Worm (Caenorhabditis elegans) whole organism, L3 larva: ENCODE measurements around the gene Y39H10B.2.

ENCODE experiments used
- ama-1 ChIP-seq: fragments of 150-350 bp; optimal IDR thresholded peaks from 2 replicates; lab custom pipeline; 2018
- ceh-16 ChIP-seq: sonication (generic microtip); optimal IDR thresholded peaks from 2 replicates; lab custom pipeline; 2017; ENCODE audit warnings: missing biosample characterization, missing genetic modification characterization
- ceh-28 ChIP-seq: fragments of 150-350 bp; optimal IDR thresholded peaks from 2 replicates; lab custom pipeline; 2014; ENCODE audit warnings: missing biosample characterization, missing genetic modification reagents, missing genetic modification characterization
- ceh-82 ChIP-seq: fragments of 150-350 bp; optimal IDR thresholded peaks from 2 replicates; lab custom pipeline; 2014; ENCODE audit warnings: missing biosample characterization, missing genetic modification characterization
- ceh-9 ChIP-seq: sonication (generic microtip); optimal IDR thresholded peaks from 2 replicates; lab custom pipeline; 2018; ENCODE audit warnings: missing biosample characterization, missing genetic modification characterization
- egl-27 ChIP-seq: sonication (generic microtip); optimal IDR thresholded peaks from 4 replicates; lab custom pipeline; 2017; ENCODE audit warnings: missing biosample characterization, missing genetic modification reagents, missing genetic modification characterization
- egl-5 ChIP-seq: fragments of 150-350 bp; optimal IDR thresholded peaks from 2 replicates; lab custom pipeline; 2017; ENCODE audit warnings: missing biosample characterization, missing genetic modification reagents, missing genetic modification characterization, inconsistent platforms
- elt-2 ChIP-seq: sonication (generic microtip); optimal IDR thresholded peaks from 2 replicates; lab custom pipeline; 2016; ENCODE audit warnings: missing genetic modification reagents, mild to moderate bottlenecking, missing genetic modification characterization, missing compliant biosample characterization
- elt-3 ChIP-seq, 3 experiments: fragments of 150-350 bp in 1 of 3; sonication (generic microtip) in 2 of 3; optimal IDR thresholded peaks; 2 replicates in 2 of 3; 4 replicates in 1 of 3; lab custom pipeline; 2014 to 2017; ENCODE audit warnings: missing biosample characterization in 3 of 3, missing genetic modification characterization in 3 of 3
- eor-1 ChIP-seq, 2 experiments: fragments of 150-350 bp; optimal IDR thresholded peaks; 2 replicates each; lab custom pipeline; 2014 to 2018; ENCODE audit warnings: missing biosample characterization in 2 of 2, missing genetic modification characterization in 2 of 2
- fkh-2 ChIP-seq: fragments of 150-350 bp; optimal IDR thresholded peaks from 2 replicates; lab custom pipeline; 2014; ENCODE audit warnings: missing biosample characterization, missing genetic modification reagents, missing genetic modification characterization
- fos-1 ChIP-seq: fragments of 150-350 bp; optimal IDR thresholded peaks from 2 replicates; lab custom pipeline; 2014; ENCODE audit warnings: missing biosample characterization, missing genetic modification characterization
- hmg-11 ChIP-seq: sonication (generic microtip); optimal IDR thresholded peaks from 2 replicates; lab custom pipeline; 2016; ENCODE audit warnings: missing genetic modification characterization, missing compliant biosample characterization
- lin-15B ChIP-seq: fragments of 150-350 bp; optimal IDR thresholded peaks from 2 replicates; lab custom pipeline; 2014; ENCODE audit warnings: missing biosample characterization, missing genetic modification characterization
- lin-39 ChIP-seq: fragments of 150-350 bp; optimal IDR thresholded peaks from 2 replicates; lab custom pipeline; 2018; ENCODE audit warnings: missing biosample characterization, missing genetic modification reagents, missing genetic modification characterization
- mdl-1 ChIP-seq: fragments of 150-350 bp; optimal IDR thresholded peaks from 2 replicates; lab custom pipeline; 2014; ENCODE audit warnings: missing biosample characterization, missing genetic modification characterization
- mml-1 ChIP-seq: fragments of 150-350 bp; sonication (generic microtip); optimal IDR thresholded peaks from 3 replicates; lab custom pipeline; 2014; ENCODE audit warnings: missing biosample characterization, missing genetic modification characterization
- nfya-1 ChIP-seq: sonication (generic microtip); optimal IDR thresholded peaks from 2 replicates; lab custom pipeline; 2017; ENCODE audit warnings: missing genetic modification characterization, mild to moderate bottlenecking, missing compliant biosample characterization, antibody characterized with exemption, moderate library complexity; ENCODE audit not compliant: insufficient read depth
- nhr-11 ChIP-seq: fragments of 150-350 bp; optimal IDR thresholded peaks from 2 replicates; lab custom pipeline; 2014; ENCODE audit warnings: missing biosample characterization, missing genetic modification characterization
- nhr-23 ChIP-seq: fragments of 150-350 bp; optimal IDR thresholded peaks from 2 replicates; lab custom pipeline; 2014; ENCODE audit warnings: missing biosample characterization, missing genetic modification reagents, missing genetic modification characterization
- nhr-237 ChIP-seq: fragments of 150-350 bp; optimal IDR thresholded peaks from 2 replicates; lab custom pipeline; 2014; ENCODE audit warnings: missing biosample characterization, missing genetic modification characterization
- nhr-25 ChIP-seq: sonication (generic microtip); optimal IDR thresholded peaks from 2 replicates; lab custom pipeline; 2017; ENCODE audit warnings: missing biosample characterization, missing genetic modification characterization
- nhr-28 ChIP-seq: fragments of 150-350 bp; optimal IDR thresholded peaks from 2 replicates; lab custom pipeline; 2014; ENCODE audit warnings: missing biosample characterization, missing genetic modification characterization
- nhr-43 ChIP-seq: sonication (generic microtip); optimal IDR thresholded peaks from 2 replicates; lab custom pipeline; 2016; ENCODE audit warnings: mild to moderate bottlenecking, missing genetic modification characterization, missing compliant biosample characterization; ENCODE audit not compliant: poor library complexity, severe bottlenecking
- pqm-1 ChIP-seq: fragments of 150-350 bp; optimal IDR thresholded peaks from 2 replicates; lab custom pipeline; 2017; ENCODE audit warnings: missing biosample characterization, missing genetic modification characterization, inconsistent platforms
- sea-2 ChIP-seq: fragments of 150-350 bp; sonication (generic microtip); optimal IDR thresholded peaks from 4 replicates; lab custom pipeline; 2014; ENCODE audit warnings: missing biosample characterization, missing genetic modification reagents, missing genetic modification characterization
- skn-1 ChIP-seq: fragments of 150-350 bp; optimal IDR thresholded peaks from 2 replicates; lab custom pipeline; 2014; ENCODE audit warnings: missing biosample characterization, missing genetic modification characterization
- snpc-4 ChIP-seq: fragments of 150-350 bp; optimal IDR thresholded peaks from 2 replicates; lab custom pipeline; 2014; ENCODE audit warnings: missing biosample characterization, missing genetic modification characterization
- unc-39 ChIP-seq: sonication (generic microtip); optimal IDR thresholded peaks from 4 replicates; lab custom pipeline; 2017; ENCODE audit warnings: missing biosample characterization, missing genetic modification characterization
- unc-62 ChIP-seq: fragments of 150-350 bp; sonication (generic microtip); optimal IDR thresholded peaks from 4 replicates; lab custom pipeline; 2014; ENCODE audit warnings: missing biosample characterization, missing genetic modification reagents, missing genetic modification characterization
- zag-1 ChIP-seq: fragments of 150-350 bp; optimal IDR thresholded peaks from 2 replicates; lab custom pipeline; 2014; ENCODE audit warnings: missing biosample characterization, missing genetic modification characterization
- ztf-11 ChIP-seq: fragments of 150-350 bp; optimal IDR thresholded peaks from 2 replicates; lab custom pipeline; 2014; ENCODE audit warnings: missing biosample characterization, missing genetic modification characterization
- ztf-4 ChIP-seq: fragments of 150-350 bp; optimal IDR thresholded peaks from 2 replicates; lab custom pipeline; 2014; ENCODE audit warnings: missing biosample characterization, missing genetic modification characterization

Gene Y39H10B.2

DNA sequence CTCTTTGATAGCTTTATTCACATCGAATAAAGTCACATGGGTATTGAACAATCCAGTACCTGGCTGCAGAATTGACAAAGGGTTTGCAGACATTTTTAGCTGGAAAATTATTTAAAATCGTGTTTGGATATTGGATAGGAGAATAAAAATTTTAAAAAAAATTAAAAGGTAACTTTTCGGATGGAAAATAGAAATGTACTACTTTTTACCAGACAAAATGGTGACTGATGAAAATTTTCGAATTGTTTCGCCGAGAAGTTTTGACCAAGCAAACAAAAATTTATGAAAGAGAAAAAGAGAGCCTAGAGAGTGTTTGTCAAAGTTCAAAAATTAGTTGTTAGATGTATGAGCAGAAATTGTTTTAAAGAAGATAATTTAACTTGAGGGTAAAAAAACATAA lies 20.7 kb upstream of the Y39H10B.2 start, which contains the start of gene F59B1.10:
Gene F59B1.10, minus strand, starts transcription at position 101 of the 400 bp plus-strand sequence.
- TF ChIP-seq ceh-82 (tag; lab: Kevin White, UChicago) (no peak), zag-1 (no peak), hmg-11 (tag; lab: Kevin White, UChicago) (no peak), nhr-23 (tag; lab: Kevin White, UChicago) (no peak), nhr-237 (tag; lab: Kevin White, UChicago) (no peak), unc-39 (tag; lab: Kevin White, UChicago) (no peak)
- TF ChIP-seq, all 47 proteins: peak for 0

ce11 chrV:3649473-3649872 lies 19.1 kb upstream of the Y39H10B.2 start, which contains the start of gene str-114:
TSS of gene str-114 (plus strand) at chrV:3649773.
- no peak for TF ChIP-seq nhr-25 (tag; lab: Kevin White, UChicago)
- no peak for TF ChIP-seq egl-5 (tag; lab: Kevin White, UChicago)

ce11 chrV:3659472-3659871 lies 9.1 kb upstream of the Y39H10B.2 start, which contains the start of gene acr-23:
TSS of gene acr-23 (minus strand) at chrV:3659572.
- TF ChIP-seq ceh-28 (tag; lab: Kevin White, UChicago) (no peak), lin-39 (tag; lab: Kevin White, UChicago) (no peak), hmg-11 (tag; lab: Kevin White, UChicago) (no peak), ceh-16 (tag; lab: Kevin White, UChicago) (no peak), nhr-28 (tag; lab: Kevin White, UChicago) (no peak), fkh-2 (tag; lab: Kevin White, UChicago) (no peak), ztf-11 (tag; lab: Kevin White, UChicago) (no peak), lin-15B (no peak), elt-3 (tag; optimal IDR thresholded peaks at IDR 0.05; lab: Kevin White, UChicago) (no peak), sea-2 (GFP tag; lab: Kevin White, UChicago) (no peak), elt-2 (tag; lab: Kevin White, UChicago) (no peak)

- TF ChIP-seq elt-3 (tag; optimal IDR thresholded peaks at IDR 0.05; lab: Kevin White, UChicago): no peak
- TF ChIP-seq snpc-4 (tag; lab: Kevin White, UChicago): no peak
- no peak for TF ChIP-seq eor-1 (tag; optimal IDR thresholded peaks at IDR 0.05; lab: Kevin White, UChicago)
These were observed 1.7 kb upstream of the Y39H10B.2 start, which contains the start of gene str-113 for ce11 chrV:3666887-3667286. TSS of gene str-113 (minus strand) at chrV:3666987.

- TF ChIP-seq nhr-25 (tag; lab: Kevin White, UChicago): no peak
- no peak for TF ChIP-seq nhr-11 (tag; lab: Kevin White, UChicago)
- no peak for TF ChIP-seq elt-3 (tag; optimal IDR thresholded peaks at IDR 0.05; lab: Kevin White, UChicago)
- no peak for TF ChIP-seq mml-1
- TF ChIP-seq unc-62: no peak
- no peak for TF ChIP-seq fkh-2 (tag; lab: Kevin White, UChicago)
- no peak for TF ChIP-seq ama-1
- TF ChIP-seq eor-1 (tag; optimal IDR thresholded peaks at IDR 0.05; lab: Kevin White, UChicago): no peak
- no peak for TF ChIP-seq fos-1
- no peak for TF ChIP-seq ztf-4 (tag; lab: Kevin White, UChicago)
- TF ChIP-seq nhr-43 (tag; lab: Kevin White, UChicago): no peak
- no peak for TF ChIP-seq ceh-9 (tag; lab: Kevin White, UChicago)
- TF ChIP-seq nhr-237 (tag; lab: Kevin White, UChicago): no peak
- no peak for TF ChIP-seq pqm-1 (tag; lab: Kevin White, UChicago)
These were observed 1.9 kb downstream of the Y39H10B.2 start, which contains the start of gene Y39H10B.3 for ce11 chrV:3670499-3670898. TSS of gene Y39H10B.3 (plus strand) at chrV:3670799.

DNA sequence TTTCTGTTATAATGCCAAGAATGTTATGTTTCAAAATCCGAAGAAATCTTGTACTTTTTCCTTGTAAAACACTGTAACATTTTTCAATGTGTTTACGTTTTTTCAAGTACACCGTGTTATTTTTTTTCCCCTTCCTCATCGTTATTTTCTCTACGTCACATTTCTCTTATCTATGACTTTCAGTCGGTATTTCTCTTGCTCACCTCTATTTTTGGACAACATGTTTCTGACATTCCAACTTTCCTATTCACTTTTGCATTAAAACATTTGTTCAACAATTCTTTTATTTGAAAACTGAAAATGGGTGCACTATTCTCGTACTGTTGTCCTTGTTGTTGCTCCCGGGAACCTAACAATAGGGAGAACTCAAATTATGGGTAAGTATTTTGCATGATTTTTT lies 4.5 kb downstream of the Y39H10B.2 start, which contains the start of gene pals-33:
Gene pals-33, plus strand, starts transcription at position 301 of the 400 bp plus-strand sequence.
- TF ChIP-seq ceh-16 (tag; lab: Kevin White, UChicago) (no peak), elt-3 (tag; optimal IDR thresholded peaks at IDR 0.05; lab: Kevin White, UChicago) (no peak), nhr-28 (tag; lab: Kevin White, UChicago) (no peak), ceh-9 (tag; lab: Kevin White, UChicago) (no peak), mdl-1 (tag; lab: Kevin White, UChicago) (no peak), nhr-23 (tag; lab: Kevin White, UChicago) (no peak), ztf-11 (tag; lab: Kevin White, UChicago) (no peak), nfya-1 (tag; lab: Kevin White, UChicago) (no peak), egl-27 (no peak), zag-1 (no peak), snpc-4 (tag; lab: Kevin White, UChicago) (no peak), ztf-4 (tag; lab: Kevin White, UChicago) (no peak), ceh-28 (tag; lab: Kevin White, UChicago) (no peak), skn-1 (tag; lab: Kevin White, UChicago) (no peak)
